Fruit fly (Drosophila melanogaster) whole organism, embryonic: ENCODE measurements around the gene Oseg1.

ENCODE experiments used
- Ada2b ChIP-seq: fragments of 200-800 bp; sonication (Bioruptor generic); IDR thresholded peaks from 2 replicates; pipeline ENCODE4 v1.3.6; 2022; ENCODE audit warnings: missing biosample characterization, missing genetic modification characterization
- Adf1 ChIP-seq: fragments of 200-800 bp; sonication (Bioruptor generic); IDR thresholded peaks from 2 replicates; pipeline ENCODE4 v1.3.6; 2022; ENCODE audit warnings: missing biosample characterization, missing genetic modification characterization
- Awh ChIP-seq: fragments of 200-800 bp; sonication (Bioruptor generic); IDR thresholded peaks from 2 replicates; pipeline ENCODE4, ENCODE4 v1.3.6; 2022; ENCODE audit warnings: missing biosample characterization, missing genetic modification characterization
- C15 ChIP-seq: fragments of 200-800 bp; sonication (Bioruptor generic); IDR thresholded peaks from 3 replicates; pipeline ENCODE4 v1.3.6; 2022; ENCODE audit warnings: missing biosample characterization, missing genetic modification characterization
- CG1233 ChIP-seq: fragments of 200-800 bp; sonication (Bioruptor generic); optimal IDR thresholded peaks from 4 replicates; lab custom pipeline; 2018; ENCODE audit warnings: missing biosample characterization, mild to moderate bottlenecking, missing genetic modification characterization
- CG13287 ChIP-seq: fragments of 200-800 bp; sonication (Bioruptor generic); IDR thresholded peaks from 2 replicates; pipeline ENCODE4 v1.3.6; 2022; ENCODE audit warnings: missing biosample characterization, missing genetic modification characterization; ENCODE audit not compliant: partially characterized antibody
- CG13775 ChIP-seq: fragments of 200-800 bp; sonication (Bioruptor generic); optimal IDR thresholded peaks from 3 replicates; lab custom pipeline; 2017; ENCODE audit warnings: missing biosample characterization, mild to moderate bottlenecking, missing genetic modification characterization
- CG15073 ChIP-seq: fragments of 200-800 bp; sonication (Bioruptor generic); optimal IDR thresholded peaks from 2 replicates; lab custom pipeline; 2016; ENCODE audit warnings: missing biosample characterization, missing genetic modification characterization
- CG1602 ChIP-seq: fragments of 200-800 bp; sonication (Bioruptor generic); optimal IDR thresholded peaks from 3 replicates; lab custom pipeline; 2016; ENCODE audit warnings: missing biosample characterization, missing genetic modification characterization
- CG1603 ChIP-seq: fragments of 200-800 bp; sonication (Bioruptor generic); optimal IDR thresholded peaks from 2 replicates; lab custom pipeline; 2019; ENCODE audit warnings: missing biosample characterization, mild to moderate bottlenecking, missing genetic modification characterization, moderate library complexity
- CG31388 ChIP-seq: fragments of 200-800 bp; sonication (Bioruptor generic); optimal IDR thresholded peaks from 2 replicates; lab custom pipeline; 2016; ENCODE audit warnings: missing biosample characterization, missing genetic modification characterization
- CG32772 ChIP-seq: fragments of 200-800 bp; sonication (Bioruptor generic); IDR thresholded peaks from 2 replicates; pipeline ENCODE4 v1.3.6; 2022; ENCODE audit warnings: missing biosample characterization, missing genetic modification characterization
- CG3407 ChIP-seq: fragments of 200-800 bp; sonication (Bioruptor generic); optimal IDR thresholded peaks from 2 replicates; lab custom pipeline; 2018; ENCODE audit warnings: missing biosample characterization, mild to moderate bottlenecking, missing genetic modification characterization
- CG4820 ChIP-seq: fragments of 200-800 bp; sonication (Bioruptor generic); optimal IDR thresholded peaks from 3 replicates; lab custom pipeline; 2016; ENCODE audit warnings: missing biosample characterization, missing genetic modification characterization
- CG5180 ChIP-seq: fragments of 200-800 bp; sonication (Bioruptor generic); optimal IDR thresholded peaks from 3 replicates; lab custom pipeline; 2017; ENCODE audit warnings: missing biosample characterization, missing genetic modification characterization, mild to moderate bottlenecking, moderate library complexity, missing genetic modification reagents
- CG6765 ChIP-seq: fragments of 200-800 bp; sonication (Bioruptor generic); optimal IDR thresholded peaks from 3 replicates; lab custom pipeline; 2017; ENCODE audit warnings: missing biosample characterization, mild to moderate bottlenecking, missing genetic modification characterization
- CG8290 ChIP-seq, 3 experiments: fragments of 200-800 bp; sonication (Bioruptor generic); optimal IDR thresholded peaks; 2 replicates each; lab custom pipeline; 2016 to 2019; ENCODE audit warnings: missing biosample characterization in 3 of 3, missing genetic modification characterization in 3 of 3, mild to moderate bottlenecking in 2 of 3, moderate library complexity in 1 of 3
- CG8765 ChIP-seq: fragments of 200-800 bp; sonication (Bioruptor generic); IDR thresholded peaks from 2 replicates; pipeline ENCODE4 v1.3.6; 2022; ENCODE audit warnings: missing biosample characterization, missing genetic modification characterization
- CHES-1-like ChIP-seq: fragments of 200-800 bp; sonication (Bioruptor generic); optimal IDR thresholded peaks from 2 replicates; lab custom pipeline; 2016; ENCODE audit warnings: missing biosample characterization, missing genetic modification characterization
- Drgx ChIP-seq: fragments of 200-800 bp; sonication (Bioruptor generic); IDR thresholded peaks from 2 replicates; pipeline ENCODE4 v1.3.6; 2022; ENCODE audit warnings: missing biosample characterization, missing genetic modification characterization
- Ets97D ChIP-seq: fragments of 200-800 bp; sonication (Bioruptor generic); optimal IDR thresholded peaks from 3 replicates; lab custom pipeline; 2016; ENCODE audit warnings: missing biosample characterization, missing genetic modification characterization
- HLH3B ChIP-seq: fragments of 200-800 bp; sonication (Bioruptor generic); IDR thresholded peaks from 2 replicates; pipeline ENCODE4 v1.3.6; 2022; ENCODE audit warnings: missing biosample characterization, missing genetic modification characterization
- HmgZ ChIP-seq: fragments of 200-800 bp; sonication (Bioruptor generic); optimal IDR thresholded peaks from 2 replicates; lab custom pipeline; 2018; ENCODE audit warnings: missing biosample characterization, mild to moderate bottlenecking, missing genetic modification characterization
- Hr39 ChIP-seq: fragments of >200 bp; optimal IDR thresholded peaks from 2 replicates; lab custom pipeline; 2017
- Hsf ChIP-seq: fragments of 200-800 bp; sonication (Bioruptor generic); optimal IDR thresholded peaks from 3 replicates; lab custom pipeline; 2016; ENCODE audit warnings: missing biosample characterization, missing genetic modification characterization
- Jarid2 ChIP-seq: fragments of 200-800 bp; sonication (Bioruptor generic); optimal IDR thresholded peaks from 3 replicates; lab custom pipeline; 2017; ENCODE audit warnings: mild to moderate bottlenecking, missing biosample characterization, missing genetic modification reagents, missing genetic modification characterization
- Lhr ChIP-seq: fragments of 200-800 bp; sonication (Bioruptor generic); optimal IDR thresholded peaks from 3 replicates; lab custom pipeline; 2017; ENCODE audit warnings: mild to moderate bottlenecking, missing biosample characterization, missing genetic modification reagents, missing genetic modification characterization
- MTF-1 ChIP-seq: fragments of 200-800 bp; sonication (Bioruptor generic); optimal IDR thresholded peaks from 2 replicates; lab custom pipeline; 2018; ENCODE audit warnings: missing biosample characterization, mild to moderate bottlenecking, missing genetic modification characterization, borderline replicate concordance
- Rfx ChIP-seq: fragments of 200-800 bp; sonication (Bioruptor generic); IDR thresholded peaks from 2 replicates; pipeline ENCODE4 v1.3.6; 2022; ENCODE audit warnings: missing biosample characterization, missing genetic modification characterization
- Trl ChIP-seq, 3 experiments: fragments of >200 bp in 2 of 3; fragments of 200-800 bp in 1 of 3; sonication (Bioruptor generic) in 1 of 3; optimal IDR thresholded peaks; 2 replicates in 1 of 3; 3 replicates in 2 of 3; lab custom pipeline; 2016 to 2017; ENCODE audit warnings: missing biosample characterization in 1 of 3, missing genetic modification characterization in 1 of 3
- bowl ChIP-seq: fragments of 200-800 bp; sonication (Bioruptor generic); IDR thresholded peaks from 2 replicates; pipeline ENCODE4 v1.3.6; 2022; ENCODE audit warnings: missing biosample characterization, missing genetic modification characterization
- bsh ChIP-seq, 2 experiments: fragments of 200-800 bp; sonication (Bioruptor generic); optimal IDR thresholded peaks; 2 replicates each; lab custom pipeline; 2017 to 2018; ENCODE audit warnings: mild to moderate bottlenecking in 2 of 2, missing biosample characterization in 2 of 2, missing genetic modification characterization in 2 of 2, moderate library complexity in 1 of 2
- exex ChIP-seq: fragments of 200-800 bp; sonication (Bioruptor generic); optimal IDR thresholded peaks from 4 replicates; lab custom pipeline; 2018; ENCODE audit warnings: missing biosample characterization, mild to moderate bottlenecking, missing genetic modification characterization, moderate library complexity
- ham ChIP-seq: fragments of 200-800 bp; sonication (Bioruptor generic); IDR thresholded peaks from 2 replicates; pipeline ENCODE4 v1.3.6; 2022; ENCODE audit warnings: missing biosample characterization, missing genetic modification characterization
- hbn ChIP-seq: fragments of 200-800 bp; sonication (Bioruptor generic); IDR thresholded peaks from 2 replicates; pipeline ENCODE4 v1.3.6; 2022; ENCODE audit warnings: missing biosample characterization, missing genetic modification characterization; ENCODE audit not compliant: partially characterized antibody
- nerfin-2 ChIP-seq: fragments of 200-800 bp; sonication (Bioruptor generic); IDR thresholded peaks from 2 replicates; pipeline ENCODE4 v1.3.6; 2022; ENCODE audit warnings: missing biosample characterization, missing genetic modification characterization; ENCODE audit not compliant: partially characterized antibody
- nom ChIP-seq: fragments of 200-800 bp; sonication (Bioruptor generic); optimal IDR thresholded peaks from 2 replicates; lab custom pipeline; 2017; ENCODE audit warnings: missing biosample characterization, missing genetic modification characterization, mild to moderate bottlenecking, moderate library complexity, missing genetic modification reagents
- sima ChIP-seq: fragments of 200-800 bp; sonication (Bioruptor generic); optimal IDR thresholded peaks from 2 replicates; lab custom pipeline; 2016; ENCODE audit warnings: missing biosample characterization, missing genetic modification characterization
- sob ChIP-seq: fragments of 200-800 bp; sonication (Bioruptor generic); IDR thresholded peaks from 2 replicates; pipeline ENCODE4 v1.3.6; 2022; ENCODE audit warnings: missing biosample characterization, missing genetic modification characterization
- sqz ChIP-seq: fragments of 200-800 bp; sonication (Bioruptor generic); optimal IDR thresholded peaks from 3 replicates; lab custom pipeline; 2018; ENCODE audit warnings: missing biosample characterization, mild to moderate bottlenecking, missing genetic modification characterization
- vvl ChIP-seq: fragments of 200-800 bp; sonication (Bioruptor generic); IDR thresholded peaks from 2 replicates; pipeline ENCODE4 v1.3.6; 2022; ENCODE audit warnings: missing biosample characterization, missing genetic modification characterization
- wor ChIP-seq: fragments of 200-800 bp; sonication (Bioruptor generic); IDR thresholded peaks from 2 replicates; pipeline ENCODE4 v1.3.6; 2022; ENCODE audit warnings: missing biosample characterization, missing genetic modification characterization
- zen2 ChIP-seq: fragments of 200-800 bp; sonication (Bioruptor generic); IDR thresholded peaks from 3 replicates; pipeline ENCODE4 v1.3.6; 2022; ENCODE audit warnings: missing biosample characterization, missing genetic modification characterization; ENCODE audit not compliant: partially characterized antibody

The Oseg1 gene

DNA sequence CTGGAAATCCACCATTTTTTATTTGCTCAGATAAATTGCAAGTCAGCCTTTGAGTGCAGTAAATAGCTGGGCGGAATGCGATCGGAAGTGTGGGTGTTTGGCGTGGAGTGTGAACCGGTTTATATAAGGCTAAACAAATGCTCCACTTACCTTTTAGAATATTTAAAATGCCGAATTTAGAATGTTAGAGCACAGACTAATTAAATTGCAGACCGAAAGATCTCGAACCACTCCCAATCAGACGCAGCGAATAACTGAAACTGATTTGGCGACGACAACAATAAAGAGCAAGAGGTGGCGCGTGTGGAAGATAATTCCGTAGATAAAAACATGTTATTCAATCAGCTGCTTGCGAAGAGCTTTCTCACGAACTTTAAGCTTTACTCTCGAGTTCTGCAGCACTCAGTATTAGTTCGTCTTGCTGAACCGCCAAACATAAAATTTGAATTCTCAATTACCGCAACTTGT is 51.9 kb downstream of the Oseg1 start, which contains the start of gene Idh (continued):
- 0 out of 2 replicates have a peak, but pooled peaks have one; percentile 11 for TF ChIP-seq sob (GFP tag; lab: Robert Waterston, UW)
- no peak for TF ChIP-seq Hsf
- peak; percentile 63 for TF ChIP-seq HmgZ (tag; lab: Kevin White, UChicago)
- no peak; the same call in 2 of the 3 replicates for TF ChIP-seq zen2 (GFP tag; lab: Robert Waterston, UW)
- TF ChIP-seq MTF-1 (GFP tag; lab: Kevin White, UChicago): no peak
- TF ChIP-seq hbn (GFP tag; lab: Robert Waterston, UW): peak; percentile 48; the same call in 1 of the 2 replicates
- TF ChIP-seq Adf1 (GFP tag; lab: Robert Waterston, UW): peak; percentile 9; the same call in 1 of the 2 replicates
- TF ChIP-seq ham (GFP tag; lab: Robert Waterston, UW): no peak
- no peak for TF ChIP-seq HLH3B (GFP tag; lab: Robert Waterston, UW)
- peak; percentile 38; the same call in 1 of the 2 replicates for TF ChIP-seq nerfin-2
- TF ChIP-seq C15: no peak
- no peak for TF ChIP-seq wor (GFP tag; lab: Robert Waterston, UW)
- peak; percentile 52; the same call in 1 of the 2 replicates for TF ChIP-seq Rfx
- no peak for TF ChIP-seq CG15073 (GFP tag; lab: Kevin White, UChicago)
- no peak for TF ChIP-seq CG5180 (GFP tag; lab: Kevin White, UChicago)
- no peak for TF ChIP-seq Lhr
- TF ChIP-seq CG1602 (GFP tag; lab: Kevin White, UChicago): no peak
- no peak for TF ChIP-seq CG31388 (GFP tag; lab: Kevin White, UChicago)
- peak; percentile 74 for TF ChIP-seq CG13287
- peak; percentile 1 for TF ChIP-seq CHES-1-like (GFP tag; lab: Kevin White, UChicago)
- TF ChIP-seq CG8765 (GFP tag; lab: Robert Waterston, UW): no peak
- no peak for TF ChIP-seq Ada2b (GFP tag; lab: Robert Waterston, UW)
- no peak for TF ChIP-seq bowl
- TF ChIP-seq CG8290 (GFP tag; optimal IDR thresholded peaks at IDR 0.05; lab: Kevin White, UChicago): no peak
- peak in 1 of 2 experiments; percentile 73 for TF ChIP-seq CG8290 (tag; optimal IDR thresholded peaks at IDR 0.05; lab: Kevin White, UChicago)
- no peak for TF ChIP-seq CG1233
- TF ChIP-seq Hr39 (lab: Kevin White, UChicago): no peak
- no peak for TF ChIP-seq sima

DNA sequence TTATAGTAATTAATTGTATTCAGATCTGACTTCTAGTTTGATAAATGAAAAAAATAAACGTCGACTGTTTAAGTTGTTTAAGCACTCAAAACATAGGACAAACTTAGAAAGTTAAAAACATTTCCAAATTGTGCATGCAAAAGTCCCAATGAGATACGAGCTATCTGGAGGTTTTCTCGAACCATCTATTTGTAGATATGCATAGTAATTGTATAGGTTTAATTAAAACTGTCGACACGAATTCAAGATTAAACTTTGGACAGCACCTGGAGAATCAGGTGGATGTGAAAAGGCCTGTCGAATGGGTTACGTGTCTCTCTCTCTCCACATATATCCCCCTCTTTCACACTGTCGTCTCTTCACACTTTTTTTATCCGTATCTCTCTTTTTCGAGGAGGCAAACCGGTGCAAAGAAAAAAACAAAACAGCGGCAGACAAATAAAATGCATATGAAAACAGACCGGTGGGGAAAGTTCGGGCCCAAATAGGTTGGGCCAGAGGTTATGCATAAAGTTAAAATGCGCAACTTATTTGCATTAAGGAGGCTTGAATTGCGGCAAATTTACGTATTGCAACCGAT is 52.5 kb downstream of the Oseg1 start:
- TF ChIP-seq bsh (GFP tag; optimal IDR thresholded peaks at IDR 0.05; lab: Kevin White, UChicago) (peak in 1 of 2 experiments; percentile 65), CG3407 (GFP tag; lab: Kevin White, UChicago) (no peak), Trl (optimal IDR thresholded peaks at IDR 0.05; lab: Kevin White, UChicago) (peak in 1 of 2 experiments; percentile 34), Trl (GFP tag; optimal IDR thresholded peaks at IDR 0.05; lab: Kevin White, UChicago) (no peak), exex (peak; percentile 50), Ets97D (GFP tag; lab: Kevin White, UChicago) (no peak), vvl (GFP tag; lab: Robert Waterston, UW) (no peak), Awh (0 out of 2 replicates have a peak, but pooled peaks have one; percentile 16), Jarid2 (GFP tag; lab: Kevin White, UChicago) (no peak), Drgx (0 out of 2 replicates have a peak, but pooled peaks have one; percentile 24), CG4820 (GFP tag; lab: Kevin White, UChicago) (no peak), sqz (peak; percentile 23), CG1603 (tag; lab: Kevin White, UChicago) (no peak), nom (GFP tag; lab: Kevin White, UChicago) (peak; percentile 93), CG32772 (GFP tag; lab: Robert Waterston, UW) (0 out of 2 replicates have a peak, but pooled peaks have one; percentile 16), CG6765 (no peak), CG13775 (no peak)
